Fruit fly (Drosophila melanogaster) whole organism, embryonic: Measurements from ENCODE around the gene CalpB.

Experiments
- Awh ChIP-seq: fragments of 200-800 bp; sonication (Bioruptor generic); IDR thresholded peaks from 2 replicates; pipeline ENCODE4, ENCODE4 v1.3.6; 2022; ENCODE audit warnings: missing biosample characterization, missing genetic modification characterization
- B-H2 ChIP-seq: fragments of 200-800 bp; sonication (Bioruptor generic); optimal IDR thresholded peaks from 2 replicates; lab custom pipeline; 2018; ENCODE audit warnings: missing biosample characterization, mild to moderate bottlenecking, missing genetic modification characterization
- CG12104 ChIP-seq: fragments of 200-800 bp; sonication (Bioruptor generic); optimal IDR thresholded peaks from 3 replicates; lab custom pipeline; 2016; ENCODE audit warnings: missing biosample characterization, missing genetic modification characterization
- CG12219 ChIP-seq: fragments of 200-800 bp; sonication (Bioruptor generic); optimal IDR thresholded peaks from 3 replicates; lab custom pipeline; 2018; ENCODE audit warnings: missing biosample characterization, mild to moderate bottlenecking, missing genetic modification characterization
- CG13296 ChIP-seq: fragments of 200-800 bp; sonication (Bioruptor generic); optimal IDR thresholded peaks from 3 replicates; lab custom pipeline; 2018; ENCODE audit warnings: missing biosample characterization, mild to moderate bottlenecking, missing genetic modification characterization
- CG13894 ChIP-seq: fragments of 200-800 bp; sonication (Bioruptor generic); optimal IDR thresholded peaks from 3 replicates; lab custom pipeline; 2018; ENCODE audit warnings: missing biosample characterization, mild to moderate bottlenecking, missing genetic modification characterization, moderate library complexity
- CG15601 ChIP-seq: fragments of 200-800 bp; sonication (Bioruptor generic); optimal IDR thresholded peaks from 3 replicates; lab custom pipeline; 2019; ENCODE audit warnings: missing biosample characterization, mild to moderate bottlenecking, missing genetic modification characterization, moderate library complexity
- CG16815 ChIP-seq: fragments of 200-800 bp; sonication (Bioruptor generic); optimal IDR thresholded peaks from 3 replicates; lab custom pipeline; 2017; ENCODE audit warnings: missing biosample characterization, mild to moderate bottlenecking, missing genetic modification characterization
- CG18011 ChIP-seq: fragments of 200-800 bp; sonication (Bioruptor generic); optimal IDR thresholded peaks from 2 replicates; lab custom pipeline; 2017; ENCODE audit warnings: missing biosample characterization, missing genetic modification characterization, mild to moderate bottlenecking, moderate library complexity, missing genotype
- CG2116 ChIP-seq: fragments of 200-800 bp; sonication (Bioruptor generic); optimal IDR thresholded peaks from 3 replicates; lab custom pipeline; 2018; ENCODE audit warnings: missing biosample characterization, mild to moderate bottlenecking, missing genetic modification characterization
- CG2712 ChIP-seq: fragments of 200-800 bp; optimal IDR thresholded peaks from 3 replicates; lab custom pipeline; 2019; ENCODE audit warnings: missing biosample characterization, mild to moderate bottlenecking, missing genetic modification characterization, moderate library complexity
- CG4707 ChIP-seq: fragments of 200-800 bp; sonication (Bioruptor generic); optimal IDR thresholded peaks from 2 replicates; lab custom pipeline; 2018; ENCODE audit warnings: missing biosample characterization, mild to moderate bottlenecking, missing genetic modification characterization, moderate library complexity
- CG4820 ChIP-seq: fragments of 200-800 bp; sonication (Bioruptor generic); optimal IDR thresholded peaks from 3 replicates; lab custom pipeline; 2016; ENCODE audit warnings: missing biosample characterization, missing genetic modification characterization
- CG5180 ChIP-seq: fragments of 200-800 bp; sonication (Bioruptor generic); optimal IDR thresholded peaks from 3 replicates; lab custom pipeline; 2017; ENCODE audit warnings: missing biosample characterization, missing genetic modification characterization, mild to moderate bottlenecking, moderate library complexity, missing genetic modification reagents
- CG8281 ChIP-seq: fragments of 200-800 bp; sonication (Bioruptor generic); optimal IDR thresholded peaks from 2 replicates; lab custom pipeline; 2018; ENCODE audit warnings: missing biosample characterization, mild to moderate bottlenecking, missing genetic modification characterization, moderate library complexity
- CG8388 ChIP-seq: fragments of 200-800 bp; sonication (Bioruptor generic); optimal IDR thresholded peaks from 2 replicates; lab custom pipeline; 2019; ENCODE audit warnings: missing biosample characterization, mild to moderate bottlenecking, missing genetic modification characterization, moderate library complexity
- CHES-1-like ChIP-seq: fragments of 200-800 bp; sonication (Bioruptor generic); optimal IDR thresholded peaks from 2 replicates; lab custom pipeline; 2016; ENCODE audit warnings: missing biosample characterization, missing genetic modification characterization
- Camta ChIP-seq: fragments of 200-800 bp; sonication (Bioruptor generic); optimal IDR thresholded peaks from 2 replicates; lab custom pipeline; 2016; ENCODE audit warnings: missing biosample characterization, missing genetic modification characterization
- CoRest ChIP-seq: fragments of 200-800 bp; sonication (Bioruptor generic); optimal IDR thresholded peaks from 3 replicates; lab custom pipeline; 2018; ENCODE audit warnings: missing biosample characterization, mild to moderate bottlenecking, missing genetic modification characterization, moderate library complexity
- Fer1 ChIP-seq: fragments of 200-800 bp; sonication (Bioruptor generic); optimal IDR thresholded peaks from 2 replicates; lab custom pipeline; 2017; ENCODE audit warnings: missing biosample characterization, mild to moderate bottlenecking, missing genetic modification characterization
- GATAe ChIP-seq: fragments of 200-800 bp; sonication (Bioruptor generic); conservative IDR thresholded peaks from 2 replicates; pipeline ENCODE4 v1.3.6; 2022; ENCODE audit warnings: missing biosample characterization, missing genetic modification characterization
- Max ChIP-seq: fragments of 200-800 bp; sonication (Bioruptor generic); optimal IDR thresholded peaks from 2 replicates; lab custom pipeline; 2016; ENCODE audit warnings: missing biosample characterization, mild to moderate bottlenecking, missing genetic modification characterization
- NK7.1 ChIP-seq: fragments of 200-800 bp; sonication (Bioruptor generic); optimal IDR thresholded peaks from 3 replicates; lab custom pipeline; 2016; ENCODE audit warnings: missing biosample characterization, missing genetic modification characterization
- Nf-YA ChIP-seq: fragments of 200-800 bp; sonication (Bioruptor generic); IDR thresholded peaks from 2 replicates; pipeline ENCODE4 v1.3.6; 2022; ENCODE audit warnings: missing biosample characterization, missing genetic modification characterization
- Nf-YC ChIP-seq: fragments of 200-800 bp; optimal IDR thresholded peaks from 3 replicates; lab custom pipeline; 2019; ENCODE audit warnings: missing biosample characterization, mild to moderate bottlenecking, missing genetic modification characterization, moderate library complexity
- Optix ChIP-seq: fragments of 200-800 bp; sonication (Bioruptor generic); IDR thresholded peaks from 3 replicates; pipeline ENCODE4 v1.3.6; 2022; ENCODE audit warnings: missing biosample characterization, missing genetic modification characterization
- Pdp1 ChIP-seq, 2 experiments: fragments of 200-800 bp; sonication (Bioruptor generic); optimal IDR thresholded peaks; 3 replicates each; lab custom pipeline; 2016; ENCODE audit warnings: missing biosample characterization in 2 of 2, missing genetic modification characterization in 2 of 2, mild to moderate bottlenecking in 1 of 2, moderate library complexity in 1 of 2
- Poxn ChIP-seq: fragments of 200-800 bp; sonication (Bioruptor generic); IDR thresholded peaks from 2 replicates; pipeline ENCODE4 v1.3.6; 2022; ENCODE audit warnings: missing biosample characterization, missing genetic modification characterization
- abd-A ChIP-seq: fragments of 200-800 bp; sonication (Bioruptor generic); optimal IDR thresholded peaks from 3 replicates; lab custom pipeline; 2019; ENCODE audit warnings: missing biosample characterization, mild to moderate bottlenecking, missing genetic modification characterization, moderate library complexity
- al ChIP-seq: fragments of 200-800 bp; sonication (Bioruptor generic); IDR thresholded peaks from 2 replicates; pipeline ENCODE4 v1.3.6; 2022; ENCODE audit warnings: missing biosample characterization, missing genetic modification characterization
- ash1 ChIP-seq: fragments of 200-800 bp; sonication (Bioruptor generic); optimal IDR thresholded peaks from 2 replicates; lab custom pipeline; 2018; ENCODE audit warnings: missing biosample characterization, mild to moderate bottlenecking, missing genetic modification characterization
- br ChIP-seq: fragments of >200 bp; optimal IDR thresholded peaks from 2 replicates; lab custom pipeline; 2017
- corto ChIP-seq: fragments of 200-800 bp; sonication (Bioruptor generic); optimal IDR thresholded peaks from 2 replicates; lab custom pipeline; 2016; ENCODE audit warnings: missing biosample characterization, mild to moderate bottlenecking, missing genetic modification characterization, moderate library complexity
- crol ChIP-seq: fragments of 200-800 bp; sonication (Bioruptor generic); IDR thresholded peaks from 2 replicates; pipeline ENCODE4 v1.3.6; 2022; ENCODE audit warnings: missing biosample characterization, missing genetic modification characterization
- dimm ChIP-seq: fragments of 200-800 bp; sonication (Bioruptor generic); IDR thresholded peaks from 2 replicates; pipeline ENCODE4 v1.3.6; 2022; ENCODE audit warnings: missing biosample characterization, missing genetic modification characterization
- dmrt11E ChIP-seq: fragments of 200-800 bp; sonication (Bioruptor generic); optimal IDR thresholded peaks from 3 replicates; lab custom pipeline; 2018; ENCODE audit warnings: missing biosample characterization, mild to moderate bottlenecking, missing genetic modification characterization, moderate library complexity
- eyg ChIP-seq: fragments of 200-800 bp; sonication (Bioruptor generic); optimal IDR thresholded peaks from 3 replicates; lab custom pipeline; 2016; ENCODE audit warnings: missing biosample characterization, missing genetic modification characterization
- gro ChIP-seq: fragments of 200-800 bp; sonication (Bioruptor generic); optimal IDR thresholded peaks from 2 replicates; lab custom pipeline; 2016; ENCODE audit warnings: missing biosample characterization, missing genetic modification characterization
- lab ChIP-seq: fragments of 200-800 bp; sonication (Bioruptor generic); optimal IDR thresholded peaks from 3 replicates; lab custom pipeline; 2017; ENCODE audit warnings: missing biosample characterization, missing genetic modification characterization, mild to moderate bottlenecking, moderate library complexity, missing genetic modification reagents
- lov ChIP-seq, 2 experiments: fragments of 200-800 bp in 1 of 2; fragments of >200 bp in 1 of 2; sonication (Bioruptor generic) in 1 of 2; IDR thresholded peaks in 1 of 2; optimal IDR thresholded peaks in 1 of 2; 2 replicates in 1 of 2; 3 replicates in 1 of 2; pipeline versions ENCODE4 v1.3.6 to Lab custom; 2017 to 2022; ENCODE audit warnings: missing biosample characterization in 1 of 2, missing genetic modification characterization in 1 of 2
- nom ChIP-seq: fragments of 200-800 bp; sonication (Bioruptor generic); optimal IDR thresholded peaks from 2 replicates; lab custom pipeline; 2017; ENCODE audit warnings: missing biosample characterization, missing genetic modification characterization, mild to moderate bottlenecking, moderate library complexity, missing genetic modification reagents
- pita ChIP-seq: fragments of 200-800 bp; sonication (Bioruptor generic); optimal IDR thresholded peaks from 2 replicates; lab custom pipeline; 2017; ENCODE audit warnings: missing biosample characterization, mild to moderate bottlenecking, missing genetic modification characterization
- row ChIP-seq: fragments of 200-800 bp; sonication (Bioruptor generic); IDR thresholded peaks from 3 replicates; pipeline ENCODE4 v1.3.6; 2022; ENCODE audit warnings: missing biosample characterization, missing genetic modification characterization
- sens ChIP-seq: fragments of 200-800 bp; sonication (Bioruptor generic); peaks from one replicate; lab custom pipeline; 2016; ENCODE audit warnings: missing biosample characterization, missing genetic modification characterization
- shn ChIP-seq: fragments of 200-800 bp; sonication (Bioruptor generic); optimal IDR thresholded peaks from 3 replicates; lab custom pipeline; 2016; ENCODE audit warnings: missing biosample characterization, missing genetic modification characterization
- trem ChIP-seq: fragments of 200-800 bp; optimal IDR thresholded peaks from 3 replicates; lab custom pipeline; 2019; ENCODE audit warnings: missing biosample characterization, mild to moderate bottlenecking, missing genetic modification characterization, moderate library complexity
- vnd ChIP-seq: fragments of 200-800 bp; sonication (Bioruptor generic); IDR thresholded peaks from 3 replicates; pipeline ENCODE4 v1.3.6; 2022; ENCODE audit warnings: missing biosample characterization, missing genetic modification characterization; ENCODE audit not compliant: partially characterized antibody
- zen ChIP-seq: fragments of 200-800 bp; sonication (Bioruptor generic); optimal IDR thresholded peaks from 3 replicates; lab custom pipeline; 2018; ENCODE audit warnings: missing biosample characterization, mild to moderate bottlenecking, missing genetic modification characterization, moderate library complexity
- zfh1 ChIP-seq: fragments of 200-800 bp; sonication (Bioruptor generic); IDR thresholded peaks from 3 replicates; pipeline ENCODE4 v1.3.6; 2022; ENCODE audit warnings: missing biosample characterization, missing genetic modification characterization

CalpB gene

DNA sequence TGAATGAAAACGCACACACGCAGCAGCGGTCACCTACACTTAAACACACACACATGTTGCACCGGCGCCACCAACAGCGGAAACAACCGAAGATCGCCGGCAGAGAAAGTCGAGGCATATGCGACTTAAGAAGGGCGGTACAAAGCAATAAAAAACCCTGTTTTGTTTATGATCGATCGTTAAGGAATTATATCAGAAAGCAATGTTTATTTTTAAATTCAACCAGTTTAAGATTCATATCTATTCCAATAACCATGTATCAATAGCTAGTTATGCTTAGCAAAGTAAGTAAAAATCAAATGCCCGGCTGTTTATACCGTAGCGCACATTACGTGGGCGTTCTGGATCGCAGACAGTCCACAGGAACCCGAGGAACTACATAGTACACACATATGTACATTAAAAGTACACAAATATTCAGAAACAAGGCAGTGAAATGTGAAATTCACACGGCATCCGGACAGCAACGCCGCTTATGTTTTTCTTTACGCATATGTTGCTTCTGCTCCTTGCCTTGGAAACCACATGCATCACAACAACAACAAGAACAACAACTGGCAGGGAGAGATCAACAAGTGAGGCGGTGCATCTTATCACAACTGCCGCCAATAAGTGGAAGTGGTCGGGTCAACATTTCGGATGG lies 32.7 kb upstream of the CalpB start (continued):
- TF ChIP-seq CG18011 (GFP tag; lab: Kevin White, UChicago) = peak; percentile 65
- peak; percentile 83 for TF ChIP-seq corto (GFP tag; lab: Kevin White, UChicago)
- TF ChIP-seq Camta (GFP tag; lab: Kevin White, UChicago) = peak; percentile 96
- TF ChIP-seq crol (GFP tag; lab: Robert Waterston, UW) = peak; percentile 81
- peak; percentile 97 for TF ChIP-seq CHES-1-like (GFP tag; lab: Kevin White, UChicago)
- peak; percentile 95 for TF ChIP-seq CG12104
- TF ChIP-seq CG8281 (tag; lab: Kevin White, UChicago) = peak; percentile 86
- TF ChIP-seq CoRest = peak; percentile 97
- peak; percentile 92 for TF ChIP-seq CG5180 (GFP tag; lab: Kevin White, UChicago)
- peak; percentile 100 for TF ChIP-seq sens (GFP tag; lab: Kevin White, UChicago)
- peak; percentile 93 for TF ChIP-seq dimm (GFP tag; lab: Robert Waterston, UW)
- TF ChIP-seq br = no peak
- TF ChIP-seq CG8388 (GFP tag; lab: Kevin White, UChicago) = peak; percentile 97
- peak; percentile 98 for TF ChIP-seq Optix
- peak; percentile 60 for TF ChIP-seq CG2116 (GFP tag; lab: Kevin White, UChicago)
- no peak for TF ChIP-seq lov (optimal IDR thresholded peaks at IDR 0.05; lab: Kevin White, UChicago)
- peak; percentile 98 for TF ChIP-seq lov (GFP tag; IDR thresholded peaks at IDR 0.05; lab: Robert Waterston, UW)
- TF ChIP-seq zfh1 = peak; percentile 99
- TF ChIP-seq row (GFP tag; lab: Robert Waterston, UW) = peak; percentile 98
- peak; percentile 93 for TF ChIP-seq eyg (GFP tag; lab: Kevin White, UChicago)
- peak; percentile 96 for TF ChIP-seq CG15601 (tag; lab: Kevin White, UChicago)
- TF ChIP-seq CG4820 (GFP tag; lab: Kevin White, UChicago) = peak; percentile 98
- TF ChIP-seq dmrt11E = peak; percentile 99
- peak; percentile 78 for TF ChIP-seq GATAe (GFP tag; lab: Robert Waterston, UW)
- TF ChIP-seq B-H2 (GFP tag; lab: Kevin White, UChicago) = peak; percentile 54
- peak; percentile 47; the same call in 1 of the 2 replicates for TF ChIP-seq Poxn (GFP tag; lab: Robert Waterston, UW)
- TF ChIP-seq Awh (GFP tag; lab: Robert Waterston, UW) = peak; percentile 98
- peak; percentile 89 for TF ChIP-seq al (GFP tag; lab: Robert Waterston, UW)
- TF ChIP-seq CG13894 (tag; lab: Kevin White, UChicago) = peak; percentile 74
- peak; percentile 97 for TF ChIP-seq shn
- peak; percentile 90 for TF ChIP-seq CG4707 (GFP tag; lab: Kevin White, UChicago)
- peak; percentile 95 to 97 for TF ChIP-seq Pdp1 (GFP tag; optimal IDR thresholded peaks at IDR 0.05; lab: Kevin White, UChicago)
- peak; percentile 58 for TF ChIP-seq abd-A
- TF ChIP-seq NK7.1 = peak; percentile 93
- TF ChIP-seq CG16815 (GFP tag; lab: Kevin White, UChicago) = peak; percentile 98
- TF ChIP-seq Nf-YA (GFP tag; lab: Robert Waterston, UW) = peak; percentile 93
- peak; percentile 76 for TF ChIP-seq Nf-YC (tag; lab: Kevin White, UChicago)
- TF ChIP-seq nom = peak; percentile 90
- TF ChIP-seq ash1 (GFP tag; lab: Kevin White, UChicago) = peak; percentile 73
- peak; percentile 99 for TF ChIP-seq CG2712
- peak; percentile 94 for TF ChIP-seq Fer1
- TF ChIP-seq trem (tag; lab: Kevin White, UChicago) = peak; percentile 97
- TF ChIP-seq lab (GFP tag; lab: Kevin White, UChicago) = peak; percentile 97
- TF ChIP-seq pita = no peak
- TF ChIP-seq gro (GFP tag; lab: Kevin White, UChicago) = peak; percentile 93
- peak; percentile 92 for TF ChIP-seq CG13296 (GFP tag; lab: Kevin White, UChicago)
- TF ChIP-seq Max (GFP tag; lab: Kevin White, UChicago) = peak; percentile 98
- no peak for TF ChIP-seq vnd
- TF ChIP-seq CG12219 (GFP tag; lab: Kevin White, UChicago) = peak; percentile 95
- TF ChIP-seq zen = peak; percentile 99
